Fruit fly (Drosophila melanogaster): ENCODE measurements around the gene KLHL18.

KLHL18 gene

dm6 chr3R:11968030-11968753 lies 42.0 kb downstream of the KLHL18 start (continued):
- no peak for TF ChIP-seq CG4854 (GFP tag; optimal IDR thresholded peaks at IDR 0.05)
- no peak for TF ChIP-seq repo (GFP tag; optimal IDR thresholded peaks at IDR 0.05)
- TF ChIP-seq crol (GFP tag; IDR thresholded peaks at IDR 0.05) = 0 out of 2 replicates have a peak, but pooled peaks have one; percentile 1
- no peak for TF ChIP-seq esg (GFP tag; conservative IDR thresholded peaks at IDR 0.05)
- peak; percentile 88 for TF ChIP-seq CG34376 (GFP tag; optimal IDR thresholded peaks at IDR 0.05)
- peak; percentile 30 for TF ChIP-seq ATbp (GFP tag; optimal IDR thresholded peaks at IDR 0.05)
- no peak for TF ChIP-seq pho (GFP tag; optimal IDR thresholded peaks at IDR 0.05)
- peak; percentile 13 for TF ChIP-seq CG2678 (tag; optimal IDR thresholded peaks at IDR 0.05)
- 0 out of 3 replicates have a peak, but pooled peaks have one; percentile 6 for TF ChIP-seq ci (GFP tag; IDR thresholded peaks at IDR 0.05)
- no peak for TF ChIP-seq her (GFP tag; optimal IDR thresholded peaks at IDR 0.05)
- peak; percentile 6 for TF ChIP-seq nom (GFP tag; optimal IDR thresholded peaks at IDR 0.05)
- peak; percentile 75 for TF ChIP-seq exex (tag; optimal IDR thresholded peaks at IDR 0.05)
- no peak for TF ChIP-seq tx (GFP tag; optimal IDR thresholded peaks at IDR 0.05)
- TF ChIP-seq B-H2 (GFP tag; optimal IDR thresholded peaks at IDR 0.05) = peak; percentile 67
- no peak for TF ChIP-seq CG18619 (GFP tag; optimal IDR thresholded peaks at IDR 0.05)
- TF ChIP-seq Doc2 (GFP tag; IDR thresholded peaks at IDR 0.05) = no peak
- TF ChIP-seq HLHmδ (GFP tag; optimal IDR thresholded peaks at IDR 0.05) = no peak
- no peak for TF ChIP-seq lola (GFP tag; optimal IDR thresholded peaks at IDR 0.05)
- TF ChIP-seq schlank (tag; optimal IDR thresholded peaks at IDR 0.05) = peak; percentile 24
- TF ChIP-seq cwo (GFP tag; optimal IDR thresholded peaks at IDR 0.05) = peak; percentile 69
- TF ChIP-seq Nf-YB (GFP tag; optimal IDR thresholded peaks at IDR 0.05) = no peak
- TF ChIP-seq CG13296 (GFP tag; optimal IDR thresholded peaks at IDR 0.05) = peak; percentile 14
- TF ChIP-seq Hey (tag; optimal IDR thresholded peaks at IDR 0.05) = peak; percentile 60
- no peak for TF ChIP-seq CG14014 (GFP tag; IDR thresholded peaks at IDR 0.05)
- no peak for TF ChIP-seq Atf3 (GFP tag; optimal IDR thresholded peaks at IDR 0.05)
- TF ChIP-seq ash1 (GFP tag; optimal IDR thresholded peaks at IDR 0.05) = no peak
- TF ChIP-seq Med (GFP tag) = peak; percentile 71
- no peak for TF ChIP-seq Sin3A (optimal IDR thresholded peaks at IDR 0.05)
- peak; percentile 1 for TF ChIP-seq kni (GFP tag; optimal IDR thresholded peaks at IDR 0.05)
- TF ChIP-seq Hr3 (GFP tag; optimal IDR thresholded peaks at IDR 0.05) = no peak
- TF ChIP-seq yki (optimal IDR thresholded peaks at IDR 0.05) = no peak
- TF ChIP-seq onecut (GFP tag; IDR thresholded peaks at IDR 0.05) = peak; percentile 86
- TF ChIP-seq Lhr (GFP tag; optimal IDR thresholded peaks at IDR 0.05) = no peak
- no peak for TF ChIP-seq Blimp-1 (GFP tag; optimal IDR thresholded peaks at IDR 0.05)
- no peak for TF ChIP-seq CG4730 (GFP tag; IDR thresholded peaks at IDR 0.05)
- TF ChIP-seq lbe (GFP tag; optimal IDR thresholded peaks at IDR 0.05) = no peak
- TF ChIP-seq row (GFP tag; IDR thresholded peaks at IDR 0.05) = no peak
- TF ChIP-seq CG1647 (GFP tag; optimal IDR thresholded peaks at IDR 0.05) = no peak
- no peak for TF ChIP-seq caup (GFP tag; optimal IDR thresholded peaks at IDR 0.05; ENCODE audit: severe bottlenecking)
- TF ChIP-seq Mrtf (GFP tag; IDR thresholded peaks at IDR 0.05) = no peak
- no peak for TF ChIP-seq Optix (GFP tag; IDR thresholded peaks at IDR 0.05)
- TF ChIP-seq CG7928 (GFP tag; optimal IDR thresholded peaks at IDR 0.05) = no peak
- no peak for TF ChIP-seq YL-1 (GFP tag; optimal IDR thresholded peaks at IDR 0.05)
- TF ChIP-seq Xrp1 (GFP tag; IDR thresholded peaks at IDR 0.05) = no peak
- TF ChIP-seq zf30C (GFP tag; optimal IDR thresholded peaks at IDR 0.05) = no peak
- no peak for TF ChIP-seq D (optimal IDR thresholded peaks at IDR 0.05)
- TF ChIP-seq D (GFP tag; optimal IDR thresholded peaks at IDR 0.05) = no peak
- no peak for TF ChIP-seq tio (GFP tag; optimal IDR thresholded peaks at IDR 0.05)
- peak in 1 of 2 experiments; percentile 63 for TF ChIP-seq Pdp1 (GFP tag; optimal IDR thresholded peaks at IDR 0.05)
- peak; percentile 70 for TF ChIP-seq CG10543 (GFP tag; optimal IDR thresholded peaks at IDR 0.05)
